Fruit fly (Drosophila melanogaster) whole organism: ENCODE data around the gene Pak.

Experiments
- Dll ChIP-seq: fragments of >200 bp; optimal IDR thresholded peaks from 2 replicates; lab custom pipeline; 2017
- pan ChIP-seq: fragments of >200 bp; optimal IDR thresholded peaks from 2 replicates; lab custom pipeline; 2017
- usp ChIP-seq: fragments of >200 bp; optimal IDR thresholded peaks from 2 replicates; lab custom pipeline; 2017; ENCODE audit warnings: missing biosample characterization, missing genetic modification characterization, mixed read lengths

- TF ChIP-seq pan (lab: Kevin White, UChicago) (no peak), Dll (lab: Kevin White, UChicago) (no peak), usp (no peak)
These were observed 10.9 kb upstream of the Pak start, which contains the start of gene Osi20 for dm6 chr3R:6339795-6340194.
